Worm (Caenorhabditis elegans) whole organism, L3 larva: ENCODE results near the gene sre-16.

Experiments used
- R02D3.7 ChIP-seq: fragments of 150-350 bp; optimal IDR thresholded peaks from 2 replicates; lab custom pipeline; 2014; ENCODE audit warnings: missing biosample characterization, missing genetic modification characterization
- ceh-16 ChIP-seq: sonication (generic microtip); optimal IDR thresholded peaks from 2 replicates; lab custom pipeline; 2017; ENCODE audit warnings: missing biosample characterization, missing genetic modification characterization
- ceh-28 ChIP-seq: fragments of 150-350 bp; optimal IDR thresholded peaks from 2 replicates; lab custom pipeline; 2014; ENCODE audit warnings: missing biosample characterization, missing genetic modification reagents, missing genetic modification characterization
- daf-12 ChIP-seq: fragments of 150-350 bp; optimal IDR thresholded peaks from 2 replicates; lab custom pipeline; 2014; ENCODE audit warnings: missing biosample characterization, missing genetic modification reagents, missing genetic modification characterization
- egl-27 ChIP-seq: sonication (generic microtip); optimal IDR thresholded peaks from 4 replicates; lab custom pipeline; 2017; ENCODE audit warnings: missing biosample characterization, missing genetic modification reagents, missing genetic modification characterization
- egl-5 ChIP-seq: fragments of 150-350 bp; optimal IDR thresholded peaks from 2 replicates; lab custom pipeline; 2017; ENCODE audit warnings: missing biosample characterization, missing genetic modification reagents, missing genetic modification characterization, inconsistent platforms
- elt-2 ChIP-seq: sonication (generic microtip); optimal IDR thresholded peaks from 2 replicates; lab custom pipeline; 2016; ENCODE audit warnings: missing genetic modification reagents, mild to moderate bottlenecking, missing genetic modification characterization, missing compliant biosample characterization
- elt-3 ChIP-seq, 3 experiments: fragments of 150-350 bp in 1 of 3; sonication (generic microtip) in 2 of 3; optimal IDR thresholded peaks; 2 replicates in 2 of 3; 4 replicates in 1 of 3; lab custom pipeline; 2014 to 2017; ENCODE audit warnings: missing biosample characterization in 3 of 3, missing genetic modification characterization in 3 of 3
- eor-1 ChIP-seq, 2 experiments: fragments of 150-350 bp; optimal IDR thresholded peaks; 2 replicates each; lab custom pipeline; 2014 to 2018; ENCODE audit warnings: missing biosample characterization in 2 of 2, missing genetic modification characterization in 2 of 2
- fkh-2 ChIP-seq: fragments of 150-350 bp; optimal IDR thresholded peaks from 2 replicates; lab custom pipeline; 2014; ENCODE audit warnings: missing biosample characterization, missing genetic modification reagents, missing genetic modification characterization
- hmg-11 ChIP-seq: sonication (generic microtip); optimal IDR thresholded peaks from 2 replicates; lab custom pipeline; 2016; ENCODE audit warnings: missing genetic modification characterization, missing compliant biosample characterization
- jun-1 ChIP-seq: fragments of 150-350 bp; optimal IDR thresholded peaks from 2 replicates; lab custom pipeline; 2014; ENCODE audit warnings: missing biosample characterization, missing genetic modification reagents, missing genetic modification characterization
- lsy-12 ChIP-seq: sonication (generic microtip); optimal IDR thresholded peaks from 2 replicates; lab custom pipeline; 2016; ENCODE audit warnings: mild to moderate bottlenecking, missing genetic modification characterization, missing compliant biosample characterization
- mml-1 ChIP-seq: fragments of 150-350 bp; sonication (generic microtip); optimal IDR thresholded peaks from 3 replicates; lab custom pipeline; 2014; ENCODE audit warnings: missing biosample characterization, missing genetic modification characterization
- nhr-23 ChIP-seq: fragments of 150-350 bp; optimal IDR thresholded peaks from 2 replicates; lab custom pipeline; 2014; ENCODE audit warnings: missing biosample characterization, missing genetic modification reagents, missing genetic modification characterization
- nhr-237 ChIP-seq: fragments of 150-350 bp; optimal IDR thresholded peaks from 2 replicates; lab custom pipeline; 2014; ENCODE audit warnings: missing biosample characterization, missing genetic modification characterization
- nhr-25 ChIP-seq: sonication (generic microtip); optimal IDR thresholded peaks from 2 replicates; lab custom pipeline; 2017; ENCODE audit warnings: missing biosample characterization, missing genetic modification characterization
- nhr-28 ChIP-seq: fragments of 150-350 bp; optimal IDR thresholded peaks from 2 replicates; lab custom pipeline; 2014; ENCODE audit warnings: missing biosample characterization, missing genetic modification characterization
- nhr-77 ChIP-seq: fragments of 150-350 bp; optimal IDR thresholded peaks from 2 replicates; lab custom pipeline; 2014; ENCODE audit warnings: missing biosample characterization, missing genetic modification characterization
- pha-4 ChIP-seq: fragments of 150-350 bp; optimal IDR thresholded peaks from 2 replicates; lab custom pipeline; 2014; ENCODE audit warnings: missing biosample characterization, missing genetic modification reagents, missing genetic modification characterization
- pqm-1 ChIP-seq: fragments of 150-350 bp; optimal IDR thresholded peaks from 2 replicates; lab custom pipeline; 2017; ENCODE audit warnings: missing biosample characterization, missing genetic modification characterization, inconsistent platforms
- sea-2 ChIP-seq: fragments of 150-350 bp; sonication (generic microtip); optimal IDR thresholded peaks from 4 replicates; lab custom pipeline; 2014; ENCODE audit warnings: missing biosample characterization, missing genetic modification reagents, missing genetic modification characterization
- skn-1 ChIP-seq: fragments of 150-350 bp; optimal IDR thresholded peaks from 2 replicates; lab custom pipeline; 2014; ENCODE audit warnings: missing biosample characterization, missing genetic modification characterization
- snpc-4 ChIP-seq: fragments of 150-350 bp; optimal IDR thresholded peaks from 2 replicates; lab custom pipeline; 2014; ENCODE audit warnings: missing biosample characterization, missing genetic modification characterization
- unc-39 ChIP-seq: sonication (generic microtip); optimal IDR thresholded peaks from 4 replicates; lab custom pipeline; 2017; ENCODE audit warnings: missing biosample characterization, missing genetic modification characterization
- unc-62 ChIP-seq: fragments of 150-350 bp; sonication (generic microtip); optimal IDR thresholded peaks from 4 replicates; lab custom pipeline; 2014; ENCODE audit warnings: missing biosample characterization, missing genetic modification reagents, missing genetic modification characterization
- zag-1 ChIP-seq: fragments of 150-350 bp; optimal IDR thresholded peaks from 2 replicates; lab custom pipeline; 2014; ENCODE audit warnings: missing biosample characterization, missing genetic modification characterization
- ztf-11 ChIP-seq: fragments of 150-350 bp; optimal IDR thresholded peaks from 2 replicates; lab custom pipeline; 2014; ENCODE audit warnings: missing biosample characterization, missing genetic modification characterization
- ztf-4 ChIP-seq: fragments of 150-350 bp; optimal IDR thresholded peaks from 2 replicates; lab custom pipeline; 2014; ENCODE audit warnings: missing biosample characterization, missing genetic modification characterization

sre-16 gene

ce11 chrIV:12203968-12204367 lies 31.9 kb downstream of the sre-16 start:
- peak; percentile 85 for TF ChIP-seq pha-4 (tag; lab: Kevin White, UChicago)
- TF ChIP-seq snpc-4 (tag; lab: Kevin White, UChicago), result no peak

DNA sequence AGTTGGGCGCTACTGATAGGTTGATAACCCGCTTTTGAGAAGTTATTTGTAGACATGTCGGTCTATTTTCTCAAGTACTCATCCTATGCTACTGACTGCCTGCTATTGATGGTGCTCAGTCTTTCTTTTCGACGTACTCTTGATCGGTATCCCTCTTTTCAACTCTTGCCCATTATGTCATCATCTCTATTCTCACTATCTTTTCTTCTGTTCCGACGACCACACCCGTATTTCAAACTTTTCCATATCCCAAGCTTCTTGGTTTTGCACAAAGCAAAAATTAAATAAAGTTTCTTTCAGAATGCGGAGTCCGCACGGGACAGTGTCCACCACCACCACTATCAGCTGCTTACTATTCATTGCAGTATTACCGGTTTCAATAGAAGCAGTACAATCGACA lies 33.0 kb downstream of the sre-16 start, which contains the start of gene F35G2.1:
TSS of gene F35G2.1 (plus strand) at position 301 of the 400 bp plus-strand sequence.
- TF ChIP-seq ceh-16 (tag; lab: Kevin White, UChicago), result no peak
- peak; percentile 26 for TF ChIP-seq pha-4 (tag; lab: Kevin White, UChicago)

- TF ChIP-seq fkh-2 (tag; lab: Kevin White, UChicago), result no peak
- peak; percentile 73 for TF ChIP-seq pha-4 (tag; lab: Kevin White, UChicago)
Observed at ce11 chrIV:12202000-12202399, 33.9 kb downstream of the sre-16 start.

DNA sequence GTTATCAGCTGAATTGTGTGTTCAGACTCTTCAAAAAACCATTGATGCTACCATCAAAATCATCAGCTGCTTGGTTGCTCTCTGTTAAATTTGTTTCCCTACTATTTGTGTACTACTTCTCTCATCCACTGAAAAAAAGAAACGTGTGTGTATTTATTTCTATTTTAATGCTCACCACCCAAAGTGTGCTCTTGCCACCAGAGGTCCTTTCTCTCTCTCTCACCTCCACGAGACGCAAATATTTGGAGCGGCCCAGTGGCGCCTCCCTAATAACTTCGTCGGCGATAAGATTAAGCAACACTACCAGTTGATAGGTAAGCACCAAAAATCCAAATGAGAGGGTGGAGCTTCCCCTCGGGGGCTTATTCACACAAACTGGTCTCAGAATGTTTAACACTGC lies 35.1 kb downstream of the sre-16 start:
- TF ChIP-seq nhr-237 (tag; lab: Kevin White, UChicago) (no peak), eor-1 (tag; optimal IDR thresholded peaks at IDR 0.05; lab: Kevin White, UChicago) (no peak), elt-2 (tag; lab: Kevin White, UChicago) (peak; percentile 2), pha-4 (tag; lab: Kevin White, UChicago) (peak; percentile 79)
- TF ChIP-seq, all 47 proteins: peak for 2

DNA sequence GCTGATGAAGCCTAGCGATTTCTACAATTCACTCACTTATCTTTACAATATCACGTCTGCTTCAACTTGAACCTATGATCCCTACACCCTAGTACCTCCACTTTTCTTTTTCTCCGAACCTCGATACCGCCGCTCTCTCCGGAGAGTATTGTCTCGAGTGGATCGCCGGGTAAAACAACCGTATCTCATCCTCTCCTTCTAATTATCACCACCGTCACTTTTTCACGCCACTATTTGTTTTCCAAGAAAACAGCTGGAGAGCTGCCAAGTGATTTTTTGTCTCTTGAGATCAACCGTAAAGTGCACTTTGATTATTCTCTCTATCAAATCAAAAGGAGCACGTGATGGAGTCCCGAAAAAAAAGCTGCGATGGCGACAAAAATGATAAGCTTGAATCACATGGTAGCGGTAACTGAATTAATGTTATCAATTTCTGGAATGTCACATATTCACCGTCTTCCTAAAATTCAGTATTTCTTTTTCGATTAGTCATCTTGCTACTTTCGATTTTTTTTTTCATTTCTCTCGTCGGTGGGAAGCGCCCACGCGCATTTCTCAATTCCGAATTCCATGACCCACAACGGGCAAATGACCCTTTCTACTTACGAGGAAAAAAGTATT lies 36.3 kb downstream of the sre-16 start:
- TF ChIP-seq lsy-12 (tag; lab: Kevin White, UChicago), result no peak
- no peak for TF ChIP-seq hmg-11 (tag; lab: Kevin White, UChicago)
- peak; percentile 63 for TF ChIP-seq jun-1
- peak; percentile 35 for TF ChIP-seq pha-4 (tag; lab: Kevin White, UChicago)
- TF ChIP-seq egl-5 (tag; lab: Kevin White, UChicago), result no peak
- no peak for TF ChIP-seq nhr-77
- no peak for TF ChIP-seq nhr-23 (tag; lab: Kevin White, UChicago)
- peak; percentile 90 for TF ChIP-seq elt-2 (tag; lab: Kevin White, UChicago)
- peak; percentile 89 for TF ChIP-seq pqm-1 (tag; lab: Kevin White, UChicago)
- no peak for TF ChIP-seq snpc-4 (tag; lab: Kevin White, UChicago)

DNA sequence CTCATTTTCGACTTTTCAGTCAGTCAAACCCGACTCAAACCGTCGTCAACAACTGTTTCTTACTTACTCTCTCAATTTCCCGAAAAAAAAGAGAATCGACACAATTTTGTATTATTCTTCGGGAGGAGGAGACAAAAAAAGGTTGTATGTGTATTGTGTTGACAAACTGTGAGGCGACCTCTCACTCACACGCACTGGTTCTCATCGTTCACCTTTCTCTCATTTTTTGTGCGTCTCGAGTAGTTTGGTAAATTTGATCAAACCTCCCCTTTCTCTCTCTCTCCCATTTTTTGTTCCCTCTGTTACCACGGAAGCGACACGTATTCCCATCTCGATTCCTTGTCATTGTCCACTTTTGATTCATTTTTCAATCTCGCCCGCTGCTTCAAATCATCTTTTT lies 37.1 kb downstream of the sre-16 start:
- TF ChIP-seq ceh-28 (tag; lab: Kevin White, UChicago), result no peak
- TF ChIP-seq ztf-11 (tag; lab: Kevin White, UChicago), result no peak
- no peak for TF ChIP-seq ceh-16 (tag; lab: Kevin White, UChicago)
- TF ChIP-seq pha-4 (tag; lab: Kevin White, UChicago), result peak; percentile 95

ce11 chrIV:12197679-12198078 lies 38.2 kb downstream of the sre-16 start:
- TF ChIP-seq sea-2 (GFP tag; lab: Kevin White, UChicago) (no peak), nhr-28 (tag; lab: Kevin White, UChicago) (no peak), egl-27 (tag; lab: Kevin White, UChicago) (no peak), elt-2 (tag; lab: Kevin White, UChicago) (peak; percentile 87), unc-62 (no peak), pqm-1 (tag; lab: Kevin White, UChicago) (peak; percentile 87), ceh-28 (tag; lab: Kevin White, UChicago) (no peak), unc-39 (no peak), ztf-4 (tag; lab: Kevin White, UChicago) (no peak), eor-1 (tag; optimal IDR thresholded peaks at IDR 0.05; lab: Kevin White, UChicago) (no peak), daf-12 (tag; lab: Kevin White, UChicago) (no peak), pha-4 (tag; lab: Kevin White, UChicago) (peak; percentile 86), nhr-25 (tag; lab: Kevin White, UChicago) (no peak), mml-1 (no peak), R02D3.7 (tag; lab: Kevin White, UChicago) (no peak), skn-1 (tag; lab: Kevin White, UChicago) (no peak), jun-1 (peak; percentile 15), ztf-11 (tag; lab: Kevin White, UChicago) (no peak), zag-1 (tag; lab: Kevin White, UChicago) (no peak), elt-3 (tag; optimal IDR thresholded peaks at IDR 0.05; lab: Kevin White, UChicago) (no peak)
